Fruit fly (Drosophila melanogaster) whole organism, embryonic: ENCODE results near the gene bor.

ENCODE experiments used
- Asciz ChIP-seq: fragments of 200-800 bp; sonication (Bioruptor generic); optimal IDR thresholded peaks from 2 replicates; lab custom pipeline; 2017; ENCODE audit warnings: missing biosample characterization, mild to moderate bottlenecking, missing genetic modification characterization, missing genetic modification reagents
- CG12155 ChIP-seq: fragments of 200-800 bp; sonication (Bioruptor generic); optimal IDR thresholded peaks from 3 replicates; lab custom pipeline; 2016; ENCODE audit warnings: missing biosample characterization, missing genetic modification characterization
- CG13287 ChIP-seq: fragments of 200-800 bp; sonication (Bioruptor generic); IDR thresholded peaks from 2 replicates; pipeline ENCODE4 v1.3.6; 2022; ENCODE audit warnings: missing biosample characterization, missing genetic modification characterization; ENCODE audit not compliant: partially characterized antibody
- CG13296 ChIP-seq: fragments of 200-800 bp; sonication (Bioruptor generic); optimal IDR thresholded peaks from 3 replicates; lab custom pipeline; 2018; ENCODE audit warnings: missing biosample characterization, mild to moderate bottlenecking, missing genetic modification characterization
- CG15696 ChIP-seq: fragments of 200-800 bp; sonication (Bioruptor generic); optimal IDR thresholded peaks from 2 replicates; lab custom pipeline; 2019; ENCODE audit warnings: missing biosample characterization, mild to moderate bottlenecking, missing genetic modification characterization, moderate library complexity
- CG16863 ChIP-seq: fragments of 200-800 bp; sonication (Bioruptor generic); optimal IDR thresholded peaks from 3 replicates; lab custom pipeline; 2016; ENCODE audit warnings: missing biosample characterization, missing genetic modification characterization
- CG17328 ChIP-seq: fragments of 200-800 bp; sonication (Bioruptor generic); IDR thresholded peaks from 2 replicates; pipeline ENCODE4 v1.3.6; 2022; ENCODE audit warnings: missing biosample characterization, missing genetic modification characterization
- CG17385 ChIP-seq: fragments of 200-800 bp; sonication (Bioruptor generic); optimal IDR thresholded peaks from 3 replicates; lab custom pipeline; 2018; ENCODE audit warnings: missing biosample characterization, mild to moderate bottlenecking, missing genetic modification characterization
- CG30431 ChIP-seq: fragments of 200-800 bp; sonication (Bioruptor generic); optimal IDR thresholded peaks from 2 replicates; lab custom pipeline; 2017; ENCODE audit warnings: missing biosample characterization, missing genetic modification characterization
- CG31365 ChIP-seq: fragments of 200-800 bp; sonication (Bioruptor generic); optimal IDR thresholded peaks from 2 replicates; lab custom pipeline; 2018; ENCODE audit warnings: missing biosample characterization, mild to moderate bottlenecking, missing genetic modification characterization
- CG33213 ChIP-seq: fragments of 200-800 bp; sonication (Bioruptor generic); optimal IDR thresholded peaks from 3 replicates; lab custom pipeline; 2016; ENCODE audit warnings: missing biosample characterization, missing genetic modification characterization
- CG3847 ChIP-seq: fragments of 200-800 bp; sonication (Bioruptor generic); IDR thresholded peaks from 2 replicates; pipeline ENCODE4 v1.3.6; 2022; ENCODE audit warnings: missing biosample characterization, missing genetic modification characterization
- CG4328 ChIP-seq: fragments of 200-800 bp; sonication (Bioruptor generic); optimal IDR thresholded peaks from 3 replicates; lab custom pipeline; 2017; ENCODE audit warnings: missing biosample characterization, missing genetic modification reagents, missing genetic modification characterization
- CG4360 ChIP-seq: fragments of 200-800 bp; sonication (Bioruptor generic); IDR thresholded peaks from 2 replicates; pipeline ENCODE4 v1.3.6; 2022; ENCODE audit warnings: missing biosample characterization, missing genetic modification characterization
- CG4404 ChIP-seq: fragments of 200-800 bp; sonication (Bioruptor generic); IDR thresholded peaks from 2 replicates; pipeline ENCODE4 v1.3.6; 2022; ENCODE audit warnings: missing biosample characterization, missing genetic modification characterization
- CG6791 ChIP-seq: fragments of 200-800 bp; sonication (Bioruptor generic); IDR thresholded peaks from 3 replicates; pipeline ENCODE4 v1.3.6; 2022; ENCODE audit warnings: missing biosample characterization, missing genetic modification characterization; ENCODE audit not compliant: partially characterized antibody
- CG8388 ChIP-seq: fragments of 200-800 bp; sonication (Bioruptor generic); optimal IDR thresholded peaks from 2 replicates; lab custom pipeline; 2019; ENCODE audit warnings: missing biosample characterization, mild to moderate bottlenecking, missing genetic modification characterization, moderate library complexity
- CG9727 ChIP-seq: fragments of 200-800 bp; sonication (Bioruptor generic); optimal IDR thresholded peaks from 3 replicates; lab custom pipeline; 2017; ENCODE audit warnings: missing biosample characterization, mild to moderate bottlenecking, missing genetic modification characterization
- ERR ChIP-seq: fragments of 200-800 bp; sonication (Bioruptor generic); optimal IDR thresholded peaks from 2 replicates; lab custom pipeline; 2016; ENCODE audit warnings: missing biosample characterization, missing genetic modification characterization
- Eip74EF ChIP-seq, 2 experiments: fragments of 200-800 bp in 1 of 2; fragments of >200 bp in 1 of 2; sonication (Bioruptor generic) in 1 of 2; optimal IDR thresholded peaks; 2 replicates each; lab custom pipeline; 2017 to 2019; ENCODE audit warnings: missing biosample characterization in 2 of 2, missing genetic modification characterization in 2 of 2, mild to moderate bottlenecking in 1 of 2, moderate library complexity in 1 of 2
- Fer3 ChIP-seq: fragments of 200-800 bp; sonication (Bioruptor generic); optimal IDR thresholded peaks from 2 replicates; lab custom pipeline; 2018; ENCODE audit warnings: missing biosample characterization, mild to moderate bottlenecking, missing genetic modification characterization, moderate library complexity
- Hr3 ChIP-seq: fragments of 200-800 bp; sonication (Bioruptor generic); optimal IDR thresholded peaks from 3 replicates; lab custom pipeline; 2016; ENCODE audit warnings: missing biosample characterization, missing genetic modification characterization
- Neu2 ChIP-seq: fragments of 200-800 bp; sonication (Bioruptor generic); optimal IDR thresholded peaks from 3 replicates; lab custom pipeline; 2016; ENCODE audit warnings: missing biosample characterization, missing genetic modification characterization, borderline replicate concordance
- Nf-YB ChIP-seq: fragments of 200-800 bp; sonication (Bioruptor generic); optimal IDR thresholded peaks from 3 replicates; lab custom pipeline; 2019; ENCODE audit warnings: missing biosample characterization, mild to moderate bottlenecking, missing genetic modification characterization, moderate library complexity
- NfI ChIP-seq: fragments of 200-800 bp; sonication (Bioruptor generic); optimal IDR thresholded peaks from 3 replicates; lab custom pipeline; 2018; ENCODE audit warnings: missing biosample characterization, mild to moderate bottlenecking, missing genetic modification characterization, moderate library complexity
- PHDP ChIP-seq: fragments of 200-800 bp; sonication (Bioruptor generic); optimal IDR thresholded peaks from 3 replicates; lab custom pipeline; 2018; ENCODE audit warnings: missing biosample characterization, mild to moderate bottlenecking, missing genetic modification characterization, moderate library complexity
- Rfx ChIP-seq: fragments of 200-800 bp; sonication (Bioruptor generic); IDR thresholded peaks from 2 replicates; pipeline ENCODE4 v1.3.6; 2022; ENCODE audit warnings: missing biosample characterization, missing genetic modification characterization
- Side ChIP-seq: fragments of 200-800 bp; sonication (Bioruptor generic); optimal IDR thresholded peaks from 2 replicates; lab custom pipeline; 2016; ENCODE audit warnings: missing biosample characterization, missing genetic modification characterization
- ac ChIP-seq: fragments of 200-800 bp; sonication (Bioruptor generic); optimal IDR thresholded peaks from 3 replicates; lab custom pipeline; 2017; ENCODE audit warnings: missing biosample characterization, mild to moderate bottlenecking, missing genetic modification characterization
- aop ChIP-seq: fragments of 200-800 bp; sonication (Bioruptor generic); IDR thresholded peaks from 2 replicates; pipeline ENCODE4 v1.3.6; 2022; ENCODE audit warnings: missing biosample characterization, missing genetic modification characterization
- cad ChIP-seq: fragments of >200 bp; optimal IDR thresholded peaks from 2 replicates; lab custom pipeline; 2017; ENCODE audit warnings: missing biosample characterization, missing genetic modification characterization
- chn ChIP-seq: fragments of 200-800 bp; sonication (Bioruptor generic); optimal IDR thresholded peaks from 2 replicates; lab custom pipeline; 2016; ENCODE audit warnings: missing biosample characterization, missing genetic modification characterization
- corto ChIP-seq: fragments of 200-800 bp; sonication (Bioruptor generic); optimal IDR thresholded peaks from 2 replicates; lab custom pipeline; 2016; ENCODE audit warnings: missing biosample characterization, mild to moderate bottlenecking, missing genetic modification characterization, moderate library complexity
- dpn ChIP-seq, 2 experiments: fragments of 200-800 bp; sonication (Bioruptor generic); optimal IDR thresholded peaks; 3 replicates each; lab custom pipeline; 2016; ENCODE audit warnings: missing biosample characterization in 2 of 2, missing genetic modification characterization in 2 of 2
- emc ChIP-seq: fragments of 200-800 bp; sonication (Bioruptor generic); optimal IDR thresholded peaks from 2 replicates; lab custom pipeline; 2016; ENCODE audit warnings: missing biosample characterization, missing genetic modification characterization
- gfzf ChIP-seq: fragments of 200-800 bp; sonication (Bioruptor generic); optimal IDR thresholded peaks from 2 replicates; lab custom pipeline; 2016; ENCODE audit warnings: missing biosample characterization, mild to moderate bottlenecking, missing genetic modification characterization, moderate library complexity
- h ChIP-seq: fragments of >200 bp; optimal IDR thresholded peaks from 2 replicates; lab custom pipeline; 2017
- ind ChIP-seq: fragments of 200-800 bp; sonication (Bioruptor generic); optimal IDR thresholded peaks from 3 replicates; lab custom pipeline; 2016; ENCODE audit warnings: missing biosample characterization, missing genetic modification characterization
- insv ChIP-seq, 2 experiments: fragments of 200-800 bp; sonication (Bioruptor generic); optimal IDR thresholded peaks; 3 replicates each; lab custom pipeline; 2016 to 2018; ENCODE audit warnings: missing biosample characterization in 2 of 2, missing genetic modification characterization in 2 of 2
- lbe ChIP-seq: fragments of 200-800 bp; sonication (Bioruptor generic); optimal IDR thresholded peaks from 2 replicates; lab custom pipeline; 2016; ENCODE audit warnings: missing biosample characterization, mild to moderate bottlenecking, missing genetic modification characterization
- mirr ChIP-seq: fragments of 200-800 bp; sonication (Bioruptor generic); optimal IDR thresholded peaks from 3 replicates; lab custom pipeline; 2018; ENCODE audit warnings: missing biosample characterization, mild to moderate bottlenecking, missing genetic modification characterization
- prd ChIP-seq, 3 experiments: fragments of >200 bp in 2 of 3; fragments of 200-800 bp in 1 of 3; sonication (Bioruptor generic) in 1 of 3; optimal IDR thresholded peaks in 2 of 3; IDR thresholded peaks in 1 of 3; 2 replicates in 2 of 3; 3 replicates in 1 of 3; pipeline versions ENCODE4 v1.3.6 to Lab custom; 2017 to 2022; ENCODE audit warnings: missing biosample characterization in 1 of 3, missing genetic modification characterization in 1 of 3
- repo ChIP-seq: fragments of 200-800 bp; sonication (Bioruptor generic); optimal IDR thresholded peaks from 2 replicates; lab custom pipeline; 2016; ENCODE audit warnings: missing biosample characterization, missing genetic modification characterization
- rib ChIP-seq: fragments of 200-800 bp; sonication (Bioruptor generic); IDR thresholded peaks from 2 replicates; pipeline ENCODE4 v1.3.6; 2022; ENCODE audit warnings: missing biosample characterization, missing genetic modification characterization
- schlank ChIP-seq: fragments of 200-800 bp; sonication (Bioruptor generic); optimal IDR thresholded peaks from 2 replicates; lab custom pipeline; 2018; ENCODE audit warnings: missing biosample characterization, mild to moderate bottlenecking, missing genetic modification characterization
- sd ChIP-seq: fragments of 200-800 bp; sonication (Bioruptor generic); optimal IDR thresholded peaks from 3 replicates; lab custom pipeline; 2018; ENCODE audit warnings: missing biosample characterization, mild to moderate bottlenecking, missing genetic modification characterization, moderate library complexity
- shn ChIP-seq: fragments of 200-800 bp; sonication (Bioruptor generic); optimal IDR thresholded peaks from 3 replicates; lab custom pipeline; 2016; ENCODE audit warnings: missing biosample characterization, missing genetic modification characterization
- sisA ChIP-seq: fragments of 200-800 bp; sonication (Bioruptor generic); IDR thresholded peaks from 2 replicates; pipeline ENCODE4 v1.3.6; 2022; ENCODE audit warnings: missing biosample characterization, missing genetic modification characterization
- sug ChIP-seq: fragments of 200-800 bp; optimal IDR thresholded peaks from 2 replicates; lab custom pipeline; 2019; ENCODE audit warnings: missing biosample characterization, mild to moderate bottlenecking, missing genetic modification characterization, moderate library complexity
- trem ChIP-seq: fragments of 200-800 bp; optimal IDR thresholded peaks from 3 replicates; lab custom pipeline; 2019; ENCODE audit warnings: missing biosample characterization, mild to moderate bottlenecking, missing genetic modification characterization, moderate library complexity
- wor ChIP-seq: fragments of 200-800 bp; sonication (Bioruptor generic); IDR thresholded peaks from 2 replicates; pipeline ENCODE4 v1.3.6; 2022; ENCODE audit warnings: missing biosample characterization, missing genetic modification characterization

Gene bor

dm6 chr3R:16242461-16242934, 21.4 kb downstream of the bor start (continued):
- TF ChIP-seq Fer3 (tag; lab: Kevin White, UChicago) = no peak
- TF ChIP-seq CG6791 (GFP tag; lab: Robert Waterston, UW) = no peak
- TF ChIP-seq Side = peak; percentile 13
- peak; percentile 31 for TF ChIP-seq schlank (tag; lab: Kevin White, UChicago)
- TF ChIP-seq Nf-YB = peak; percentile 10
- TF ChIP-seq lbe (GFP tag; lab: Kevin White, UChicago) = peak; percentile 72
- TF ChIP-seq dpn (GFP tag; optimal IDR thresholded peaks at IDR 0.05; lab: Kevin White, UChicago) = peak in 1 of 2 experiments; percentile 19
- TF ChIP-seq trem (tag; lab: Kevin White, UChicago) = peak; percentile 50
- no peak for TF ChIP-seq Rfx (GFP tag; lab: Robert Waterston, UW)
- TF ChIP-seq CG16863 (GFP tag; lab: Kevin White, UChicago) = peak; percentile 18
- no peak for TF ChIP-seq corto (GFP tag; lab: Kevin White, UChicago)
- peak in 1 of 2 experiments; percentile 79 for TF ChIP-seq insv (GFP tag; optimal IDR thresholded peaks at IDR 0.05; lab: Kevin White, UChicago)
- no peak for TF ChIP-seq cad (GFP tag; lab: Kevin White, UChicago)
- no peak for TF ChIP-seq CG8388 (GFP tag; lab: Kevin White, UChicago)
- TF ChIP-seq repo = no peak
- TF ChIP-seq CG31365 (tag; lab: Kevin White, UChicago) = peak; percentile 65
- TF ChIP-seq PHDP (tag; lab: Kevin White, UChicago) = peak; percentile 34
- no peak for TF ChIP-seq emc (GFP tag; lab: Kevin White, UChicago)
- TF ChIP-seq ac (GFP tag; lab: Kevin White, UChicago) = peak; percentile 54
- peak; percentile 91 for TF ChIP-seq mirr (GFP tag; lab: Kevin White, UChicago)
- no peak for TF ChIP-seq rib (GFP tag; lab: Robert Waterston, UW)
- TF ChIP-seq sd (tag; lab: Kevin White, UChicago) = peak; percentile 91
- peak; percentile 80 for TF ChIP-seq ERR (GFP tag; lab: Kevin White, UChicago)
- no peak for TF ChIP-seq CG4360
- no peak for TF ChIP-seq NfI
- TF ChIP-seq CG33213 (GFP tag; lab: Kevin White, UChicago) = peak; percentile 23
- no peak for TF ChIP-seq CG4404 (GFP tag; lab: Robert Waterston, UW)
- peak; percentile 8 for TF ChIP-seq Asciz (GFP tag; lab: Kevin White, UChicago)
- peak; percentile 39 for TF ChIP-seq CG4328 (GFP tag; lab: Kevin White, UChicago)
- no peak for TF ChIP-seq h
- no peak for TF ChIP-seq ind (GFP tag; lab: Kevin White, UChicago)
- TF ChIP-seq CG17328 (GFP tag; lab: Robert Waterston, UW) = no peak
- no peak for TF ChIP-seq CG13287 (GFP tag; lab: Robert Waterston, UW)
- TF ChIP-seq CG3847 (GFP tag; lab: Robert Waterston, UW) = no peak
- TF ChIP-seq CG9727 (GFP tag; lab: Kevin White, UChicago) = no peak
- TF ChIP-seq Neu2 (GFP tag; lab: Kevin White, UChicago) = no peak
- TF ChIP-seq Eip74EF (GFP tag; optimal IDR thresholded peaks at IDR 0.05; lab: Kevin White, UChicago) = peak in 1 of 2 experiments; percentile 64
- no peak for TF ChIP-seq prd (optimal IDR thresholded peaks at IDR 0.05; lab: Kevin White, UChicago)
- no peak for TF ChIP-seq prd (GFP tag; IDR thresholded peaks at IDR 0.05; lab: Robert Waterston, UW)
- TF ChIP-seq aop = no peak
- TF ChIP-seq CG15696 (tag; lab: Kevin White, UChicago) = no peak
- TF ChIP-seq Hr3 (GFP tag; lab: Kevin White, UChicago) = no peak
- TF ChIP-seq gfzf (GFP tag; lab: Kevin White, UChicago) = no peak
- peak; percentile 36 for TF ChIP-seq shn (GFP tag; lab: Kevin White, UChicago)
- TF ChIP-seq sisA (GFP tag; lab: Robert Waterston, UW) = no peak
- no peak for TF ChIP-seq wor (GFP tag; lab: Robert Waterston, UW)
- no peak for TF ChIP-seq CG30431 (GFP tag; lab: Kevin White, UChicago)
- TF ChIP-seq chn = peak; percentile 68
- peak; percentile 25 for TF ChIP-seq CG13296 (GFP tag; lab: Kevin White, UChicago)
- peak; percentile 50 for TF ChIP-seq CG12155 (GFP tag; lab: Kevin White, UChicago)
- peak; percentile 75 for TF ChIP-seq CG17385
- peak; percentile 86 for TF ChIP-seq sug
